Fruit fly (Drosophila melanogaster): ENCODE results near the gene Ndc80.

The Ndc80 gene

dm6 chrX:13602071-13602858 is 9.6 kb downstream of the Ndc80 start, which contains the start of gene up:
Gene up (minus strand): TSS chrX:13602578.
- TF ChIP-seq fd59A (GFP tag; optimal IDR thresholded peaks at IDR 0.05) = no peak
- TF ChIP-seq eg (GFP tag; IDR thresholded peaks at IDR 0.05) = 0 out of 3 replicates have a peak, but pooled peaks have one; percentile 21

dm6 chrX:13597753-13598152 is 14.1 kb downstream of the Ndc80 start:
- TF ChIP-seq svp (GFP tag) = no peak
- TF ChIP-seq Eip78C (GFP tag) = no peak
- TF ChIP-seq CG11294 (GFP tag; IDR thresholded peaks at IDR 0.05) = no peak
- TF ChIP-seq Hr4 (GFP tag; optimal IDR thresholded peaks at IDR 0.05) = no peak
- TF ChIP-seq cyc (GFP tag; optimal IDR thresholded peaks at IDR 0.05) = no peak
- no peak for TF ChIP-seq pdm3 (GFP tag; optimal IDR thresholded peaks at IDR 0.05)

- TF ChIP-seq Eip78C (GFP tag) (no peak), CG8632 (GFP tag; optimal IDR thresholded peaks at IDR 0.05) (no peak), topi (GFP tag; optimal IDR thresholded peaks at IDR 0.05) (no peak), Hr39 (GFP tag; optimal IDR thresholded peaks at IDR 0.05) (no peak), CG7368 (GFP tag; optimal IDR thresholded peaks at IDR 0.05) (no peak), acj6 (GFP tag; optimal IDR thresholded peaks at IDR 0.05) (no peak), CG10631 (GFP tag; optimal IDR thresholded peaks at IDR 0.05) (no peak)
Measured at dm6 chrX:13593667-13594066, 18.2 kb downstream of the Ndc80 start.

dm6 chrX:13586888-13587287 is 25.0 kb downstream of the Ndc80 start:
- no peak for TF ChIP-seq dsx (GFP tag; optimal IDR thresholded peaks at IDR 0.05; ENCODE audit: poor library complexity, severe bottlenecking)
- no peak for TF ChIP-seq fd85E (GFP tag; optimal IDR thresholded peaks at IDR 0.05)
- TF ChIP-seq fkh (GFP tag; optimal IDR thresholded peaks at IDR 0.05) = no peak
- TF ChIP-seq CG8319 (GFP tag; optimal IDR thresholded peaks at IDR 0.05) = no peak
- no peak for TF ChIP-seq salr (GFP tag; optimal IDR thresholded peaks at IDR 0.05)
- TF ChIP-seq fd59A (GFP tag; optimal IDR thresholded peaks at IDR 0.05) = no peak
- TF ChIP-seq achi (GFP tag; optimal IDR thresholded peaks at IDR 0.05) = no peak
- TF ChIP-seq dac (GFP tag; optimal IDR thresholded peaks at IDR 0.05) = no peak
- TF ChIP-seq Ets21C (GFP tag; optimal IDR thresholded peaks at IDR 0.05) = no peak
- TF ChIP-seq Eip75B (GFP tag; optimal IDR thresholded peaks at IDR 0.05) = no peak
- no peak for TF ChIP-seq vri (GFP tag; optimal IDR thresholded peaks at IDR 0.05)
- TF ChIP-seq spab (GFP tag; optimal IDR thresholded peaks at IDR 0.05) = no peak
- no peak for TF ChIP-seq CG6808 (GFP tag; optimal IDR thresholded peaks at IDR 0.05)
- TF ChIP-seq acj6 (GFP tag; optimal IDR thresholded peaks at IDR 0.05) = no peak
- no peak for TF ChIP-seq lz (GFP tag; optimal IDR thresholded peaks at IDR 0.05)
- no peak for TF ChIP-seq CG34406 (GFP tag; optimal IDR thresholded peaks at IDR 0.05)
- TF ChIP-seq ss (GFP tag; optimal IDR thresholded peaks at IDR 0.05) = no peak

dm6 chrX:13579322-13579721 is 32.5 kb downstream of the Ndc80 start:
- TF ChIP-seq CG11902 (GFP tag; optimal IDR thresholded peaks at IDR 0.05) = no peak
- TF ChIP-seq fkh (GFP tag; optimal IDR thresholded peaks at IDR 0.05) = no peak
- TF ChIP-seq CG3919 (GFP tag; optimal IDR thresholded peaks at IDR 0.05) = no peak
- no peak for TF ChIP-seq Gug (GFP tag; IDR thresholded peaks at IDR 0.05)
- TF ChIP-seq CG16779 (tag; optimal IDR thresholded peaks at IDR 0.05) = no peak
- no peak for TF ChIP-seq achi (GFP tag; optimal IDR thresholded peaks at IDR 0.05)
